Worm (Caenorhabditis elegans) whole organism, late embryonic: ENCODE measurements around the gene F32D8.7.

Source experiments
- F13H6.1 ChIP-seq: sonication (generic microtip); optimal IDR thresholded peaks from 2 replicates; lab custom pipeline; 2016; ENCODE audit warnings: missing genetic modification characterization, missing compliant biosample characterization
- K02D7.2 ChIP-seq: sonication (generic microtip); optimal IDR thresholded peaks from 2 replicates; lab custom pipeline; 2017; ENCODE audit warnings: mild to moderate bottlenecking, missing genetic modification characterization, missing compliant biosample characterization
- K09A11.1 ChIP-seq: sonication (generic microtip); optimal IDR thresholded peaks from 2 replicates; lab custom pipeline; 2017; ENCODE audit warnings: antibody characterized with exemption, mild to moderate bottlenecking, missing genetic modification characterization, missing compliant biosample characterization; ENCODE audit not compliant: insufficient read depth
- Y22D7AL.16 ChIP-seq: sonication (generic microtip); optimal IDR thresholded peaks from 2 replicates; lab custom pipeline; 2016; ENCODE audit warnings: missing genetic modification characterization, missing compliant biosample characterization
- ama-1 ChIP-seq: fragments of 150-350 bp; optimal IDR thresholded peaks from 2 replicates; lab custom pipeline; 2014
- ceh-19 ChIP-seq: fragments of 200-800 bp; sonication (Bioruptor generic); optimal IDR thresholded peaks from 2 replicates; lab custom pipeline; 2018; ENCODE audit warnings: mild to moderate bottlenecking, missing genetic modification characterization, missing compliant biosample characterization
- ceh-2 ChIP-seq: sonication (generic microtip); optimal IDR thresholded peaks from 2 replicates; lab custom pipeline; 2016; ENCODE audit warnings: missing genotype, missing genetic modification characterization, missing compliant biosample characterization
- ceh-24 ChIP-seq: sonication (generic microtip); optimal IDR thresholded peaks from 2 replicates; lab custom pipeline; 2016; ENCODE audit warnings: mild to moderate bottlenecking, missing genetic modification characterization, missing compliant biosample characterization
- ceh-31 ChIP-seq: sonication (generic microtip); optimal IDR thresholded peaks from 2 replicates; lab custom pipeline; 2016; ENCODE audit warnings: missing genetic modification characterization, missing compliant biosample characterization
- ceh-34 ChIP-seq: sonication (generic microtip); optimal IDR thresholded peaks from 2 replicates; lab custom pipeline; 2016; ENCODE audit warnings: mild to moderate bottlenecking, missing genetic modification characterization, missing compliant biosample characterization
- ceh-48 ChIP-seq: sonication (generic microtip); optimal IDR thresholded peaks from 2 replicates; lab custom pipeline; 2016; ENCODE audit warnings: missing genetic modification characterization, inconsistent platforms, missing compliant biosample characterization
- dmd-4 ChIP-seq: sonication (generic microtip); optimal IDR thresholded peaks from 2 replicates; lab custom pipeline; 2016; ENCODE audit warnings: borderline replicate concordance, missing genetic modification characterization, missing compliant biosample characterization
- dve-1 ChIP-seq: sonication (generic microtip); optimal IDR thresholded peaks from 2 replicates; lab custom pipeline; 2017; ENCODE audit warnings: antibody characterized with exemption, mild to moderate bottlenecking, missing genetic modification characterization, missing compliant biosample characterization
- elt-2 ChIP-seq: sonication (generic microtip); optimal IDR thresholded peaks from 2 replicates; lab custom pipeline; 2016; ENCODE audit warnings: missing genetic modification reagents, missing genetic modification characterization, missing compliant biosample characterization
- ets-4 ChIP-seq: sonication (generic microtip); optimal IDR thresholded peaks from 2 replicates; lab custom pipeline; 2016; ENCODE audit warnings: missing genetic modification characterization, missing compliant biosample characterization
- gmeb-2 ChIP-seq: sonication (generic microtip); optimal IDR thresholded peaks from 2 replicates; lab custom pipeline; 2016; ENCODE audit warnings: missing genetic modification characterization, inconsistent platforms, missing compliant biosample characterization
- hlh-13 ChIP-seq: fragments of 200-800 bp; sonication (Bioruptor generic); optimal IDR thresholded peaks from 2 replicates; lab custom pipeline; 2018; ENCODE audit warnings: mild to moderate bottlenecking, missing genetic modification characterization, missing compliant biosample characterization
- hlh-8 ChIP-seq: sonication (generic microtip); optimal IDR thresholded peaks from 2 replicates; lab custom pipeline; 2016; ENCODE audit warnings: missing genotype, missing genetic modification characterization, missing compliant biosample characterization
- lin-11 ChIP-seq: fragments of 200-800 bp; sonication (Bioruptor generic); optimal IDR thresholded peaks from 2 replicates; lab custom pipeline; 2018; ENCODE audit warnings: mild to moderate bottlenecking, missing genetic modification characterization, missing compliant biosample characterization
- mec-3 ChIP-seq: sonication (generic microtip); optimal IDR thresholded peaks from 2 replicates; lab custom pipeline; 2016; ENCODE audit warnings: borderline replicate concordance, missing genetic modification characterization, missing compliant biosample characterization
- nfya-1 ChIP-seq: sonication (generic microtip); optimal IDR thresholded peaks from 2 replicates; lab custom pipeline; 2017; ENCODE audit warnings: missing genetic modification characterization, mild to moderate bottlenecking, missing compliant biosample characterization, antibody characterized with exemption, moderate library complexity
- nhr-11 ChIP-seq: fragments of 150-350 bp; optimal IDR thresholded peaks from 2 replicates; lab custom pipeline; 2014; ENCODE audit warnings: missing biosample characterization, missing genetic modification characterization
- nhr-232 ChIP-seq: sonication (generic microtip); optimal IDR thresholded peaks from 2 replicates; lab custom pipeline; 2016; ENCODE audit warnings: missing genetic modification characterization, missing compliant biosample characterization
- pax-1 ChIP-seq: fragments of 150-350 bp; optimal IDR thresholded peaks from 2 replicates; lab custom pipeline; 2014; ENCODE audit warnings: missing biosample characterization, missing genetic modification characterization
- pros-1 ChIP-seq: fragments of 150-350 bp; optimal IDR thresholded peaks from 2 replicates; lab custom pipeline; 2014; ENCODE audit warnings: missing biosample characterization, missing genetic modification reagents, missing genetic modification characterization
- sox-2 ChIP-seq: fragments of 200-800 bp; sonication (Bioruptor generic); IDR thresholded peaks from 2 replicates; pipeline ENCODE4 v1.3.6; 2022; ENCODE audit warnings: missing genetic modification reagents, missing genetic modification characterization, missing compliant biosample characterization
- sox-4 ChIP-seq: sonication (generic microtip); optimal IDR thresholded peaks from 2 replicates; lab custom pipeline; 2017; ENCODE audit warnings: mild to moderate bottlenecking, missing genetic modification characterization, inconsistent platforms, missing compliant biosample characterization
- unc-42 ChIP-seq: sonication (generic microtip); optimal IDR thresholded peaks from 2 replicates; lab custom pipeline; 2016; ENCODE audit warnings: missing genotype, missing genetic modification characterization, missing compliant biosample characterization
- unc-55 ChIP-seq: sonication (generic microtip); optimal IDR thresholded peaks from 2 replicates; lab custom pipeline; 2017; ENCODE audit warnings: missing biosample characterization, missing genetic modification reagents, missing genetic modification characterization

F32D8.7 gene

ce11 chrV:10877808-10878600 lies 20.2 kb upstream of the F32D8.7 start:
- TF ChIP-seq elt-2 (tag; lab: Kevin White, UChicago) = peak; percentile 76
- no peak for TF ChIP-seq gmeb-2 (tag; lab: Kevin White, UChicago)

- TF ChIP-seq hlh-13 (GFP tag; lab: Kevin White, UChicago) (no peak), nhr-11 (tag; lab: Kevin White, UChicago) (no peak), ceh-31 (tag; lab: Kevin White, UChicago) (peak; percentile 26), unc-42 (peak; percentile 85)
Observed at ce11 chrV:10880138-10880882, 17.9 kb upstream of the F32D8.7 start, which contains the start of gene F32D8.1. TSS of gene F32D8.1 (plus strand) at chrV:10880832.

- TF ChIP-seq hlh-8 (tag; lab: Kevin White, UChicago) (no peak), Y22D7AL.16 (tag; lab: Kevin White, UChicago) (no peak), sox-2 (no peak), dve-1 (tag; lab: Kevin White, UChicago) (no peak), ceh-2 (no peak), ama-1 (lab: Kevin White, UChicago) (no peak)
Observed at ce11 chrV:10883478-10883877, 14.8 kb upstream of the F32D8.7 start, which contains the start of gene F32D8.2. TSS of gene F32D8.2 (plus strand) at chrV:10883778.

- TF ChIP-seq ceh-34 = no peak
- TF ChIP-seq K02D7.2 (tag; lab: Kevin White, UChicago) = no peak
Observed at ce11 chrV:10886405-10886887, 11.8 kb upstream of the F32D8.7 start, which contains the start of gene F32D8.3. TSS of gene F32D8.3 (plus strand) at chrV:10886837.

- TF ChIP-seq dmd-4 (tag; lab: Kevin White, UChicago) (no peak), unc-55 (no peak), ceh-19 (GFP tag; lab: Kevin White, UChicago) (no peak), sox-4 (no peak), pax-1 (tag; lab: Kevin White, UChicago) (no peak), K02D7.2 (tag; lab: Kevin White, UChicago) (no peak), pros-1 (tag; lab: Kevin White, UChicago) (no peak), ceh-24 (tag; lab: Kevin White, UChicago) (no peak), lin-11 (tag; lab: Kevin White, UChicago) (no peak), K09A11.1 (tag; lab: Kevin White, UChicago) (no peak), nhr-232 (tag; lab: Kevin White, UChicago) (no peak), ceh-34 (no peak), nfya-1 (tag; lab: Kevin White, UChicago) (no peak), nhr-11 (tag; lab: Kevin White, UChicago) (no peak), F13H6.1 (tag; lab: Kevin White, UChicago) (no peak)
Observed at ce11 chrV:10887564-10887963, 10.7 kb upstream of the F32D8.7 start.

- TF ChIP-seq ceh-2 (no peak), ceh-48 (no peak), ets-4 (no peak), nhr-11 (tag; lab: Kevin White, UChicago) (no peak), mec-3 (tag; lab: Kevin White, UChicago) (no peak), gmeb-2 (tag; lab: Kevin White, UChicago) (no peak)
Observed at ce11 chrV:10888153-10888552, 10.1 kb upstream of the F32D8.7 start.
